Worm (Caenorhabditis elegans) whole organism, L4 larva: Measurements from ENCODE around the gene ZK180.8.

Source experiments
- ceh-62 ChIP-seq: sonication (generic microtip); optimal IDR thresholded peaks from 2 replicates; lab custom pipeline; 2017; ENCODE audit warnings: missing biosample characterization, missing genetic modification characterization
- dpl-1 ChIP-seq: fragments of 150-350 bp; optimal IDR thresholded peaks from 2 replicates; lab custom pipeline; 2014; ENCODE audit warnings: missing biosample characterization, missing genetic modification reagents, missing genetic modification characterization
- fkh-10 ChIP-seq: fragments of 150-350 bp; optimal IDR thresholded peaks from 2 replicates; lab custom pipeline; 2014; ENCODE audit warnings: missing biosample characterization, missing genetic modification reagents, missing genetic modification characterization
- hlh-30 ChIP-seq: sonication (generic microtip); optimal IDR thresholded peaks from 2 replicates; lab custom pipeline; 2017; ENCODE audit warnings: antibody characterized with exemption, mild to moderate bottlenecking, missing genetic modification characterization, missing compliant biosample characterization; ENCODE audit not compliant: insufficient read depth
- jun-1 ChIP-seq: fragments of 150-350 bp; optimal IDR thresholded peaks from 2 replicates; lab custom pipeline; 2014; ENCODE audit warnings: missing biosample characterization, missing genetic modification reagents, missing genetic modification characterization
- lir-3 ChIP-seq: sonication (generic microtip); optimal IDR thresholded peaks from 2 replicates; lab custom pipeline; 2016; ENCODE audit warnings: mild to moderate bottlenecking, missing genetic modification characterization, missing compliant biosample characterization
- saeg-2 ChIP-seq: fragments of 200-800 bp; sonication (Bioruptor generic); IDR thresholded peaks from 2 replicates; pipeline ENCODE4 v1.3.6; 2022; ENCODE audit warnings: missing genetic modification reagents, missing genetic modification characterization, missing compliant biosample characterization

DNA sequence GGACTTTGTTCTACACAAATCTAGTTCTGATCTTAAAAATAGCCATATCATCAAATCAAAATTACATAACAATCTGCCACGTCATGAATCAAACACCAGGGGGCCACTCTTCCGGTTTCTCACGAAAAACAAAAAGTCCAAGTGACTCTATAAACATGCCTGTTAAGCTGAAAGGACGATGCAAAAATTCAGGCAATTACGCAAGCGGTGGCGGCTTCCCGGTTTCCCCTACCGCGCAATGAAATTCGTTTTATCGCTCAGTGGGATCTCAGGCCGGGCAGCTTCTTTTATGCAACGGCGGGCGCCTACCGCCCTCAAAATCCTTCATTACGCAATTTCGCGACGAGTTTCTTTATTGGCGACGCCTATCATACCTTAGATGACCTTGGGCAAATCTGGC, 8.2 kb upstream of the ZK180.8 start:
- TF ChIP-seq fkh-10 (GFP tag; lab: Kevin White, UChicago) (no peak), ceh-62 (tag; lab: Kevin White, UChicago) (no peak), jun-1 (tag; lab: Kevin White, UChicago) (no peak), saeg-2 (GFP tag; lab: Robert Waterston, UW) (no peak), lir-3 (tag; lab: Kevin White, UChicago) (no peak), hlh-30 (no peak), dpl-1 (GFP tag; lab: Kevin White, UChicago) (no peak)
